Worm (Caenorhabditis elegans) whole organism, mixed stage, embryonic: ENCODE results near the gene vha-6.
"Not testable (repeated sequence)": the region's sequence is repeated elsewhere in the genome, so short reads cannot be mapped to it uniquely, and the experiment has no call there.

Experiments
- ceh-39 ChIP-seq: fragments of 150-350 bp; optimal IDR thresholded peaks from 2 replicates; lab custom pipeline; 2014; ENCODE audit warnings: missing biosample characterization, missing genetic modification characterization
- elt-1 ChIP-seq: sonication (generic microtip); optimal IDR thresholded peaks from 2 replicates; lab custom pipeline; 2017; ENCODE audit warnings: missing genetic modification characterization, mild to moderate bottlenecking, missing compliant biosample characterization, antibody characterized with exemption, moderate library complexity, borderline replicate concordance; ENCODE audit not compliant: insufficient read depth
- elt-3 ChIP-seq: fragments of 150-350 bp; optimal IDR thresholded peaks from 2 replicates; lab custom pipeline; 2014; ENCODE audit warnings: missing biosample characterization, missing genetic modification characterization
- lin-13 ChIP-seq: fragments of 150-350 bp; optimal IDR thresholded peaks from 2 replicates; lab custom pipeline; 2014; ENCODE audit warnings: missing biosample characterization, missing genetic modification characterization
- lsy-2 ChIP-seq: fragments of 150-350 bp; optimal IDR thresholded peaks from 2 replicates; lab custom pipeline; 2014; ENCODE audit warnings: missing biosample characterization, missing genetic modification characterization
- mab-5 ChIP-seq: fragments of 150-350 bp; optimal IDR thresholded peaks from 2 replicates; lab custom pipeline; 2014; ENCODE audit warnings: missing biosample characterization, missing genetic modification characterization
- nhr-76 ChIP-seq: sonication (generic microtip); optimal IDR thresholded peaks from 2 replicates; lab custom pipeline; 2017; ENCODE audit warnings: missing biosample characterization, missing genetic modification characterization
- snpc-4 ChIP-seq: fragments of 150-350 bp; optimal IDR thresholded peaks from 2 replicates; lab custom pipeline; 2014; ENCODE audit warnings: missing biosample characterization, missing genetic modification characterization
- tbx-8 ChIP-seq: fragments of 200-800 bp; sonication (Bioruptor generic); optimal IDR thresholded peaks from 2 replicates; lab custom pipeline; 2018; ENCODE audit warnings: mild to moderate bottlenecking, missing genetic modification characterization, moderate library complexity, missing compliant biosample characterization
- unc-120 ChIP-seq: sonication (generic microtip); optimal IDR thresholded peaks from 2 replicates; lab custom pipeline; 2017; ENCODE audit warnings: missing genetic modification characterization, missing compliant biosample characterization; ENCODE audit not compliant: poor library complexity, severe bottlenecking
- unc-39 ChIP-seq: fragments of 150-350 bp; optimal IDR thresholded peaks from 2 replicates; lab custom pipeline; 2014; ENCODE audit warnings: missing biosample characterization, missing genetic modification characterization
- unc-62 ChIP-seq: fragments of 150-350 bp; optimal IDR thresholded peaks from 2 replicates; lab custom pipeline; 2014; ENCODE audit warnings: missing biosample characterization, missing genetic modification reagents, missing genetic modification characterization

DNA sequence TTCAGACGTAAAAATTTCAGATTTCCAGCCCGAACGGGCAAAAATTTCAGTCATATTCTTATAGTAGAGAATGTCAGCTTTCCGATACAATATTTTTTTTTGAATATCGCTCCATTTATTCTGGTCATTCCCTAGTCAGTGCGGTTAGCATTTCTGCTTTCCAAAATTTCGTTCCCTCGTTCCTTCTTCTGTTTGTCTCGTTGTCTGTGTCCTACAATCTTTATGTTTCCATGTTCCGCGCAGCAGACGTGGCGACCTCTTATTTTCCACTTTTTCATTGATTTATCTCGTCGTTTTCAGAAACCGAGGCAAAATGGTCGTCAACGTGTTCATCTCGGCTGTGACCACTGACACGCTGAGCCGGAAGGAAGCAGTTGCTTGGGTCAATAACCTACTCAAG lies 4.2 kb upstream of the vha-6 start, which contains the start of gene ebp-2:
- TF ChIP-seq elt-1 (tag; lab: Kevin White, UChicago); elt-3 (tag; lab: Kevin White, UChicago); unc-39; unc-62 (GFP tag; lab: Kevin White, UChicago); unc-120 (tag; lab: Kevin White, UChicago); lin-13 (tag; lab: Kevin White, UChicago); nhr-76 (tag; lab: Kevin White, UChicago); mab-5 (tag; lab: Kevin White, UChicago); tbx-8 (GFP tag; lab: Kevin White, UChicago); ceh-39 (tag; lab: Kevin White, UChicago); snpc-4; lsy-2 (tag; lab: Kevin White, UChicago): not testable (repeated sequence)
